Fruit fly (Drosophila melanogaster) whole organism, larva: ENCODE results near the gene CG5225.
"Not testable (repeated sequence)": the region's sequence is repeated elsewhere in the genome, so short reads cannot be mapped to it uniquely, and the experiment has no call there.

Experiments
- noc ChIP-seq: fragments of 200-800 bp; sonication (Bioruptor generic); optimal IDR thresholded peaks from 3 replicates; lab custom pipeline; 2019; ENCODE audit warnings: missing biosample characterization, mild to moderate bottlenecking, missing genetic modification characterization, moderate library complexity

The CG5225 gene

DNA sequence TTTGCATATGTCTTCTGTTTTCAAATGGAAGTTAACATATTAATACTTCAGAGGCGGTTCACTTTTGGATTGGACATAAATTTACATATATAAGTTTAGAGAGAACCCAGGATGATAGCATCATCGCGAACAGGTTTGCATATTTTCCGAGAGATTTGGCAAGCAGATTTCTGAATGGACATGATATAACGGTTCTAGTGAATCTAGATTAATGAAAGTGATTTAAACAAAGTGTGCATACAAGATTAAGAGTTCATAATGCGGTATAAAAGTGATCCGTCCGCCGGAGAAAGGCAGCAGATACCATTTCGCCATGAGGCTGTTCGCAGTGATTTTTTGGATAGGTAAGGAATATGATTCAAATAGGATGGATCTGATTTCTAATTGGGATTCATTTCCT, at the start of gene CG5225:
CG5225 (plus strand) TSS at position 301 of the 400 bp plus-strand sequence.
- no peak for TF ChIP-seq noc (tag; lab: Kevin White, UChicago)

DNA sequence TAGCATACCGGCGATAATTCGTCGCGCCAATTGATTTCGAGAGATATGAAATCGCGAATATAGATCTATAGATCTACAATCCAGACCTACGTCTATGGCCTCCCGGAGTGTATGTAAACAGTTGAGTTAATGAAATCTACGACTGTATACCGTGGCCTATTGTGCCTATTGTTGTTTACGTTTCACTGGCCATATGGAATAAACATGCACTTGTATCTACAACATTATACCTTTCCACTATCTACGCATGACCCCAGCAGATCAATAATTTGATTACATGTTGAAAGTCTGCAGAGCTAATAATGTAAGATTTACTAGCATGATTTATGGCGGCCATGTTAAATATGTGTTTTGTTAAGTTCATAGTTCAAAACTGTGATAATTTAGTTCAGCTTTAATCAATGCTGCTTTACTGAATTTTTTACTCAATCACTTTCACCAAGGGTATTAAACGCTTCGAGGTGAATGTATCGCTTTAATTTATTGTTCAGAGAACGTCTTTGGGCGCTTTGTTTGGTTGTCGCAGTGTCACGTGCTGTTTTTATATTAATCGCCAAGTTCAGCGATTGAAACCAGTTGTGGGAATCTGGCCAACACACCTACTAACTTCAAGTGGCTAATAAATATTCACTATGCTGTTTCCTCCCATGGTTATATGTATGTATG, 47.4 kb upstream of the CG5225 start:
- TF ChIP-seq noc (tag; lab: Kevin White, UChicago), result no peak

DNA sequence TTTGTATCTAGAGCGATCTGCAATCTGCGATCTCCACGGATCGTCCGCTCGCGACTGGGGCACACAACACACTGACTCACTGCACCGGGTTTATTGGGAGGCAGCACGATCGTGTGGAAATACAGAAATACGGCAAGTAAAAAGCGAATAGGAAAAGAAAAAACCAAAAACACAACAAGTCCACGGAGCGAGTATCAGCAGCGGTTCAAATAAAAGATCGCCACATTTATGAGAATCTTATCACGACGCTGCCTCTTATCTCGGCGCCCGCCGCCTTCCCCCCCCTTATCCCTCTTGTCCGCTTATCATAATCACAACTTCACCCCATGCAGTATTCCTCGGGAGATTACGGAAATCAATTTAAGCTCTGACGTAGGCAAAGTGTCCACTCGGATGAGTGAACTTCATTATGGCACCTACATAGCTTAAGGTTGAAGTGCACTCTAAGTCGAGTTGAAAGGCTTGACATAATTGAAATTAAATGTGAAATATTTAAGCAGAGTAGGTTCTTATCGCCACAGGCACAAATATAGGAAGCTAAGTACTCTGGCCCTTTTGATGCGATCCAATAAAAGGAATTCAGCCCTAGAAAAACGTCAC, 46.3 kb upstream of the CG5225 start, which contains the start of gene AhcyL2:
AhcyL2 (minus strand) TSS at position 51 of the 600 bp plus-strand sequence.
- peak; percentile 86 for TF ChIP-seq noc (tag; lab: Kevin White, UChicago)

DNA sequence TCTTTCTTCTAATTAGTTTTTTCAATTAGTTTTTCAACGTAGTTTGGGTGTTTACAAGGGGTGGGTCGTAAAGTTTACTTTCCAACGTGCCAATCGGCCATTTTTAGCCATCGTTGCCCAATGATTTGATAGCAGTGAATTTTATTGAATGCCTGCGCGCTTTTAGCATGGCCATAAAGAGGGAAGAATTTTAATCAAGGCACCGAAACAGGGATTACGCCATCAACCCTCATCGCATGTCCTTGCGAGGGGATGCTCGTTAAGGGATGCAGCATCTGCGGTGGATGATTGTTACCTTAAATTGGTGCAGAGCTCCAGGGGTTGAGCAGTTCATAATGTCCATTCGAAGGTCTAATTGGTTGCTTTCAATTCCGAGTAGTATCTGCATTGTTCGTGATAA, 45.5 kb upstream of the CG5225 start:
- TF ChIP-seq noc (tag; lab: Kevin White, UChicago), result no peak

DNA sequence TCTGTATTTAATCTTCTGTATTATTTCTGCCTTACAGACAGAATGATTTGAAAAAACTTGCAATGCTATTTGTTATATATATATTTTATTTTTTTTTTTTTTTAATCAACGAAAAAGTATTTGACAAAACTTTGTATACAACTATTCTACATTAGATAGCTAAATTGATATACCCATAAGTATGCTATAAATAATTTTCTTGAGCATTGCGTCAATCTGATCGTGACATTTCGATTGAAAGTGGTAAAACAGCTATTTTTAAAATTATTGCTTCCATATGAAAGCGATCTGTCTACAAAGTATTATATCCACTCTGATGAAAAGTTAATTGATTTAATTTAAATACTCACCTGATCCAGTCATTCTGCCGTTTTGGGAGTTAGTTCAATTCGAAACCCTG, 44.3 kb upstream of the CG5225 start:
- no peak for TF ChIP-seq noc (tag; lab: Kevin White, UChicago)

DNA sequence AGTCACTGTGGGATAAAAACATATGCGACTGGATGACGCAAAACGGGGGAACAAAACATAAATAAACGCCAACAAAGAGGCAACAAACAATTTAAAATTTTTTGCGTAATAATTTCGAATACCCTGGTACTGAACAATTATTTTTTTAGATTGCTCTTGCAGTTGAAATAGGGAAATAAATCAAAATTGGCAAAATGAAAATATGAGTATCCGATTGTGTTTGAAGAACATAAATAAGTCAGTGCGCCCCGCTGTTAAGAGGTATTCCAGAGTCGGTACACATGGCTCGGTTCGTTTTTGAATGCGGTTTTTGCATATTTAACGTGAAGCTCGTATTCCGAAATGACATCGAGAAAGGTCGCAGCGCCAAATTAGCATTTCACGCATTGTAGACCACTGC, 42.9 kb upstream of the CG5225 start:
- TF ChIP-seq noc (tag; lab: Kevin White, UChicago), result no peak

DNA sequence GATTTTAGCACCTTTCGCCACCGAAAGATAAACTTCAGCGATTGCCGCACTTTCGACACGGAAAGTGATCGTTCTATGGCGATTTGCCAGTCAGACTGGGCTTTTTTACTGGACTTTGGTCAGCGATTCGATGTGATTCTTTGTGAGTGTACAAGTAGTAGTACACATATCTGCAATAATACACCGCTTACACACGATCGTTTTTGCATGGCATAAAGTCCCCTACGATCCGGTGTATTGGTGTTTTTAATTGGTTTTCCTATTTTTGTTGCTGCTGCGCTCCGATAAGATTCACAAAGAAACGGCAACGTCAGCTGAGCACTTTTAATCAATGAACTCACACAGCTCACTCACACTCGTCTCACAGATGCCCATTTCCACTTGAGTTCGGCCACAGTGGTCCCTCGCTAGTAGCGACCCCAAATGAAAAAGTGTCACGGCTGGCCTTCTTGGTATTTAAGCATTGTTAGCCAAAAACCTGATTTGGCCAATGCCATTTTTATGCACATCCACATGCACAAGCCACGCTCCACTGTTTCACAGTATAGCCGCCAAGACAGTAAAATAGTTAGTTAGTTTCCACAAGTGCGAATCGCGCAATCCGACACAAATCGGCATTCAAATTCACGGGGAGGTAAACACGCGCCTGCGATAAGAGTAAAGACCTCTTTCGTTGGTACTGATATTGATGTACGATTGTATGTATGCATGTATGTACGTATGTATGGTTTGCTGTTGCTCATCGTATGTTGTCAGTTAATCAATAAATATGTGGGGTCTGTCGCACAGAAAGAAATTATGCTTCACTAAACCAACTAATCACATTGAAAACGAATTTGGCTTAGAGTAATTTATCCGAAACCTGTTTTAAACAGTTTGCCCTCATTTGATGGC, 42.1 kb upstream of the CG5225 start:
- peak; percentile 100 for TF ChIP-seq noc (tag; lab: Kevin White, UChicago)

DNA sequence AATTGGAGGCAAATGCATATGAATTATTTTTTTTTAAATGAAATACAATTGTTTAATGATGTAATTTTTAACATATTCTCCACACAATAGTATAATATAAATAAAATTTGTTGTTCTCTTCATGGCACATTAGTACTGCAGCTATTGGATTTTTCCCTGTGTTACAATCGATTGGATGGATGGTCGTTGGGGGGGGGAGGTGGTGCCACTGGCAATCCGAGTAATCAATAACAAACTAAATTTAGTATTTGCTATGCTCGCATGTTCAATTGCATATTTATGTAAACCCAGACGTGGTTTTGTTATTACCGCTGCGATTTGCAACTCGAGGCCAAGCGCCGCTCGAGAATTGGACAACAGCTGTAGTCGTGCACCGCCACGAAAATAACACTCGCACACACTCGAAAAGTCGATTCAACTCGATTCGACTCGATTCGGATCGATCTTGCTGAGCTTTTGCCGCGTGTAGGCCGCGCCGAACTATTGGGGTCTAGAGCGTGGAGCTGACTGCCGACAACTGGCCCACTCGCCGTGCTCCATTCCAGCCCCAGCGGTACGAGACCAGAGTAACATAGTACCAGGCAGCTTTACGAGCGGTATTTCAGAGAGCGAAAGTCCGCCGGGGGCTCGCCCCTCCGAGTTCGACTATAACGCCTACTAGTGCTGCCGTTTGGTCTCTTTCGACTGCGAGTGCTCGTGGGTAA, 41.1 kb upstream of the CG5225 start, which contains the start of gene CG18622:
CG18622 (minus strand) TSS at position 513 of the 704 bp plus-strand sequence.
- no peak for TF ChIP-seq noc (tag; lab: Kevin White, UChicago)

DNA sequence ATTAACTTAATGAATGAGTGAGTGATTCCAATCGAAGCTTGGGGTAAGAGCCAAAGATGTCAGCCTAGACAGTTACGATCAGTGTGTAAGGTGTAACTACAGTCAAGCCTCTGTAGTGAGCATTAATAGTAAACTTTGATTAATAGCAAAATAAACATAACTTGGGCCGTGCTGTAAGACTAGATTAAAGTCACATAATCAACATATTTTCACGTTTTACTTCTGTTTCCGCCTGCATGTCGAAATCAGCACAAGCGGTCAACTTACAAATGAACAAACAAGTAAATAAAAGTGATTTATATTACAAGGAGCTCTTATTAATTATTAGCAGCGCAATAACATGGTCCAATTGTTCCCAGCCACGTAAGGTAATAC, 40.6 kb upstream of the CG5225 start:
- no peak for TF ChIP-seq noc (tag; lab: Kevin White, UChicago)

DNA sequence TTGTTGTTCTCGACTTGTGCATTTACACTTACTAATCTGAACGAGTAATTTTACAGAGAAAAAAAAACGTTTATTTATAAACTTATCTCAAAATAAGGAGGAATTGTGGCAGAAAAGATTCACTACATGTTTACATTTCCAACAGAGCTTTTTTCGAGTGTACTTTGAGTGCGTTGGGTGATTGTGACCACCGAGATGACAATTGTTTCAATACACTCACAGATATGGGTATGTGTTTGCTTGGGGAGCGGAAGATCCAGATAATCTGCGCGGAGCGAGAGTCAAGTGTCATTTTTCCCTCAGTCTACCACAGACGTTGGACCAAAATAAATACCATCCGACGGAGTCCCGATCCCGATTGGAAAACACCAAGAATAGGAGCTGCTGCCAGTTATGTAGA, 40.0 kb upstream of the CG5225 start, which contains the start of gene MESK4:
MESK4 (plus strand) TSS at position 301 of the 400 bp plus-strand sequence.
- TF ChIP-seq noc (tag; lab: Kevin White, UChicago), result not testable (repeated sequence)

DNA sequence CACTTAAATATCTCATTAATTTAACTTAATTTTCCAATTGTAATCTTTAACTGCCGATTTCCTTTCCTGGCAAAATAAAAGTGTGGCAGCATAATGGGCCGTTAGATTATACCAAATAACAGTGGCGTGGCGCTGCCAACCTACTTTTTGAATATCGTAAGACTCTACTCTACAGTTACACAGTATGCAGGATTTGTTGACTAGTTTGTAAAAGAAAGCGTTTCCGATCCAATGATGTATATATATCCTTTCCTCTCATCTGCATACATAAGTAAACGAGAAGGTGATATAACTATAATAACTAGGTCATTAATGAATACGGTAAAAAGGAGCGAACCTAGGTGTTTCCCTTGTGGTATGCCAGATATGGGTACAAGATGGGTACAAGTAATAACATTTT, 36.7 kb upstream of the CG5225 start, which contains the start of gene EMC2B:
EMC2B (minus strand) TSS at position 98 of the 400 bp plus-strand sequence.
- TF ChIP-seq noc (tag; lab: Kevin White, UChicago), result no peak

DNA sequence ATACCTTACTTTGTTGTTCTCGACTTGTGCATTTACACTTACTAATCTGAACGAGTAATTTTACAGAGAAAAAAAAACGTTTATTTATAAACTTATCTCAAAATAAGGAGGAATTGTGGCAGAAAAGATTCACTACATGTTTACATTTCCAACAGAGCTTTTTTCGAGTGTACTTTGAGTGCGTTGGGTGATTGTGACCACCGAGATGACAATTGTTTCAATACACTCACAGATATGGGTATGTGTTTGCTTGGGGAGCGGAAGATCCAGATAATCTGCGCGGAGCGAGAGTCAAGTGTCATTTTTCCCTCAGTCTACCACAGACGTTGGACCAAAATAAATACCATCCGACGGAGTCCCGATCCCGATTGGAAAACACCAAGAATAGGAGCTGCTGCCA, 35.8 kb upstream of the CG5225 start, which contains the start of gene CG31274:
CG31274 (plus strand) TSS at position 301 of the 400 bp plus-strand sequence.
- TF ChIP-seq noc (tag; lab: Kevin White, UChicago), result not testable (repeated sequence)

DNA sequence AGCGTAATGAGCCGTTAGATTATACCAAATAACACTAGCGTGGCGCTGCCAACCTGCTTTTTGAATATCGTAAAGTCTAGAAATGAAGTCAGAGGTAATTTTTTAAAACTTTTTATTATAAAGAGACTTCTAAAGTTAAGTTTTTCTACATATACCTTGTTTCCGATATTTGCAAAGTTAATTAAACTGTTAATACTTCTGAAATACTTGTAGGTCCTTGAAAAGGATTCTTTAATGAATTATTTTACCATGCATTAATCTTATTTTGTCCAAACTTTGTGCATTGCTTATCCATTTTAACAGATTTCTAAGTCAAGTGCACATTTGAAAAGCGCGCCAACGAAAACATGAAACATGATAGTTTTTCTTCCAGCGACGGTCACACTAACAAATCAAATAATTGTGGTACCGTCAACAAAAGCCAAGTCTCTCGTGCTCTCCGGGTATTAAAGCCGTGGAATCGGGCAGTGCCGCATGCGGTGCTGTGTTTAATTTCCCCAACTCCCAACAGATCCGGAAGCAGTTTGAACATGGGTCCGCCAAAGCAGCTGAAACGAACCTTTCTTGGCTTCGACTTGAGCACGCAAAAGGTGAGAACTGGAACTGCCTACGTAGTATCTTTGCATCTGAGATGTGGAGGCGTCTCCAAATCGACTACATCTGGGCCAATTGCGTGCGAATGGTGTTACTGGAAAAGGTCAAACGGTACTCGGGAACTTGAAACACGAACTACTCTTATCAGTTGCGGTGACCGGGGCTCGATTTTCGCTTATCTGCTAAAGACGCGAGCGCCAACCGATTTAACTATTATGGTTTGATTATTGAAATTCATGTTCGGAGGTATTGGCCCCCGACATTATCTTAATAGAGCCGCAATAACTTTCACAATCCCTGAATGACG, 32.2 kb upstream of the CG5225 start, which contains the start of the genes EMC2A and CG3534:
EMC2A (minus strand) TSS at position 13 of the 901 bp plus-strand sequence.
CG3534 (plus strand) TSS at position 388 of the 901 bp plus-strand sequence.
- no peak for TF ChIP-seq noc (tag; lab: Kevin White, UChicago)
